Worm (Caenorhabditis elegans): ENCODE data around the gene C54C6.7.
A peak's percentile ranks its signal among the peaks of the same experiment; 100 is the strongest.

Gene C54C6.7

DNA sequence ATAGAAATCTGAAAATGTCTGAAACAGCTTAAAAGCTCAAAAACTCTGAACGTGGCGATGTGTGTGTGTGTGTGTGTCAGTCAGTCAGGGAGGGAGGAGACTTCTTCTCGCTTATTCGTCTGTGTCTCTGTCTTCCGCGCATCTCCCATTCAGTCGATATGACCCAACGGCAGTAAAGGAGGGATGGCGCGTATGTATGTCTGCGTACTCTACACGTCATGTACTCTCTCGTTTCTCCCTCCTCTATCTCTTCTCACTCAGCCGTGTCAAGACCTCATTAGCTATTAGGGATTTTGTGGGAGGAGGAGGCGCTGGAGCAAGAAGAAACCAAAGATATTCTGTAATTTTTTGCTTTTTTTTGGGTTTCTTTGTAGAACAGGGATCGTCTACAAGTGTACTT is 14.2 kb downstream of the C54C6.7 start (continued):
- peak; percentile 53 for TF ChIP-seq mes-2 (tag; optimal IDR thresholded peaks at IDR 0.05; ENCODE audit: poor library complexity, severe bottlenecking)
- TF ChIP-seq unc-62 (GFP tag; optimal IDR thresholded peaks at IDR 0.05 in 1 of 2) = peak in 1 of 2 experiments; percentile 63
- no peak for TF ChIP-seq unc-62 (tag; optimal IDR thresholded peaks at IDR 0.05)
- TF ChIP-seq lsy-2 (tag; optimal IDR thresholded peaks at IDR 0.05) = peak; percentile 57 to 62
- TF ChIP-seq aha-1 (tag) = peak; percentile 65
- no peak for TF ChIP-seq sdz-12 (GFP tag; optimal IDR thresholded peaks at IDR 0.05)
- TF ChIP-seq D1046.2 (GFP tag; IDR thresholded peaks at IDR 0.05) = no peak
- no peak for TF ChIP-seq spr-1 (tag; optimal IDR thresholded peaks at IDR 0.05)

- TF ChIP-seq ceh-32 (tag; optimal IDR thresholded peaks at IDR 0.05; ENCODE audit: poor library complexity) = no peak
- TF ChIP-seq skn-1 (tag; optimal IDR thresholded peaks at IDR 0.05) = no peak
- no peak for TF ChIP-seq nhr-102 (tag; optimal IDR thresholded peaks at IDR 0.05)
- TF ChIP-seq pqm-1 (tag; optimal IDR thresholded peaks at IDR 0.05) = peak; percentile 41
- TF ChIP-seq ceh-82 (tag; optimal IDR thresholded peaks at IDR 0.05) = no peak
- no peak for TF ChIP-seq nhr-42 (GFP tag; IDR thresholded peaks at IDR 0.05)
- TF ChIP-seq arid-1 (GFP tag; conservative IDR thresholded peaks at IDR 0.05) = no peak
- TF ChIP-seq gei-8 (GFP tag; optimal IDR thresholded peaks at IDR 0.05) = no peak
- TF ChIP-seq lin-13 (GFP tag; optimal IDR thresholded peaks at IDR 0.05) = no peak
- TF ChIP-seq lin-38 (GFP tag; IDR thresholded peaks at IDR 0.05) = no peak
- TF ChIP-seq F44E2.7 (GFP tag; IDR thresholded peaks at IDR 0.05) = no peak
- TF ChIP-seq F49E8.2 (tag; optimal IDR thresholded peaks at IDR 0.05; ENCODE audit: borderline replicate concordance) = no peak
- no peak for TF ChIP-seq ztf-11 (tag; optimal IDR thresholded peaks at IDR 0.05)
- no peak for TF ChIP-seq F26F4.8 (GFP tag; conservative IDR thresholded peaks at IDR 0.05)
- TF ChIP-seq snpc-1.2 (GFP tag; IDR thresholded peaks at IDR 0.05) = no peak
- TF ChIP-seq dmd-6 (GFP tag; IDR thresholded peaks at IDR 0.05) = peak; percentile 93
- no peak for TF ChIP-seq hmg-1.1 (GFP tag; IDR thresholded peaks at IDR 0.05)
- TF ChIP-seq jun-1 (tag; optimal IDR thresholded peaks at IDR 0.05) = no peak
- no peak for TF ChIP-seq ctbp-1 (GFP tag; IDR thresholded peaks at IDR 0.05)
- TF ChIP-seq daf-16 (GFP tag; optimal IDR thresholded peaks at IDR 0.05) = no peak
- peak; percentile 43 for TF ChIP-seq daf-16 (tag; optimal IDR thresholded peaks at IDR 0.05)
- TF ChIP-seq set-16 (GFP tag; IDR thresholded peaks at IDR 0.05) = no peak
- TF ChIP-seq madf-9 (GFP tag; conservative IDR thresholded peaks at IDR 0.05) = no peak
- no peak for TF ChIP-seq zag-1 (tag; optimal IDR thresholded peaks at IDR 0.05)
- TF ChIP-seq dve-1 (tag; optimal IDR thresholded peaks at IDR 0.05; ENCODE audit: insufficient read depth) = peak; percentile 57
- no peak for TF ChIP-seq nhr-6 (tag; optimal IDR thresholded peaks at IDR 0.05)
- TF ChIP-seq rbr-2 (tag; optimal IDR thresholded peaks at IDR 0.05) = no peak
- TF ChIP-seq lim-7 (GFP tag; IDR thresholded peaks at IDR 0.05) = no peak
- no peak for TF ChIP-seq duxl-1 (tag; optimal IDR thresholded peaks at IDR 0.05; ENCODE audit: poor library complexity)
- no peak for TF ChIP-seq hlh-30 (tag; optimal IDR thresholded peaks at IDR 0.05; ENCODE audit: insufficient read depth)
- TF ChIP-seq nhr-237 (tag; optimal IDR thresholded peaks at IDR 0.05) = no peak
- no peak for TF ChIP-seq hif-1 (tag; optimal IDR thresholded peaks at IDR 0.05)
- 0 out of 2 replicates have a peak, but pooled peaks have one; percentile 10 for TF ChIP-seq php-3 (GFP tag; IDR thresholded peaks at IDR 0.05)
- no peak for TF ChIP-seq mdt-29 (GFP tag; IDR thresholded peaks at IDR 0.05)
- no peak for TF ChIP-seq lsy-2 (tag; optimal IDR thresholded peaks at IDR 0.05)
- TF ChIP-seq ceh-20 (GFP tag; IDR thresholded peaks at IDR 0.05) = no peak
- TF ChIP-seq tra-1 (GFP tag; IDR thresholded peaks at IDR 0.05) = no peak
- TF ChIP-seq D1046.2 (GFP tag; IDR thresholded peaks at IDR 0.05) = no peak
- TF ChIP-seq vab-7 (GFP tag; IDR thresholded peaks at IDR 0.05) = no peak
- no peak for TF ChIP-seq cey-2 (tag; optimal IDR thresholded peaks at IDR 0.05; ENCODE audit: borderline replicate concordance, insufficient read depth)
- TF ChIP-seq T20F7.1 (GFP tag; optimal IDR thresholded peaks at IDR 0.05) = no peak
- peak; percentile 78 for TF ChIP-seq nhr-48 (tag; optimal IDR thresholded peaks at IDR 0.05)
- no peak for TF ChIP-seq nhr-41 (GFP tag; IDR thresholded peaks at IDR 0.05)
- TF ChIP-seq aly-2 (tag; optimal IDR thresholded peaks at IDR 0.05) = no peak
These were observed 16.4 kb downstream of the C54C6.7 start, which contains the start of gene pitp-1 for ce11 chrIII:3529744-3530208. pitp-1 (minus strand) TSS chrIII:3529794.

All from whole organism, L4 larva.